Fruit fly (Drosophila melanogaster): Measurements from ENCODE around the gene CG9951.
A peak's percentile ranks its signal among the peaks of the same experiment; 100 is the strongest.

The CG9951 gene

DNA sequence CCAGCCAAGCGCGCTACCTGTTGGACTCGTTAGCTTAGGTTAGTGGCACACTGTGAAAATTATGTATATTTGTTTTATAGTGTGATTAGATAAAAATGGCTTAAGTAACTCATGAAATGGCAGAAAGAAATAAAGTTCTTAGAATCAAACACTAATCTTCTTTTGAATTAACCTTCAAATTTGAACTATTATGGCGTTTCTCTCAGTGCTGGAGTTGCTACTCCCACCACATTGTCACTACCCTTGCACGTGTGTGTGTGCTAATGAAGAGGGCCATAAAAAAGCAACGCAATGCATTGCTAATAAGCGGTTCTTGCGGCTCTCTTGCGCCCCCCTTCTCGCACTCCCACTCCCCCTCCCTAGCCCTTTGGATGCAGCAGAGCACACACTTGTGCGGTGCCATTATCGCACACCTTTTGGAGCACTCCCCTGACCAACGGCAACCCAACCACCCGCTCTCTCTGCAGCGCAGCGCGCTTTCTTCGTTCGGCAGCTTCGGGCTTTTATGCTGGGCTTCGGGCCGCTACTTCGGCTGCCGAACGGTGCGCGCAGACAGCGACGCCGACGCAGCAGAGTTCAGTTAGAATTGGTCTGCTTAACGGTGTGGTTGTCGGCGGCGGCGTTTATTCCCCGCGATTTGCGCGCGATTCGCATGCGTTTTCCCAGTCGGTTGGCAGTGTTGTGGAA is 27.8 kb downstream of the CG9951 start (continued):
- peak; percentile 87 for TF ChIP-seq CG10654 (GFP tag; optimal IDR thresholded peaks at IDR 0.05)
- TF ChIP-seq hkb (optimal IDR thresholded peaks at IDR 0.05) = no peak
- peak; percentile 95 for TF ChIP-seq hkb (GFP tag; IDR thresholded peaks at IDR 0.05)
- 0 out of 3 replicates have a peak, but pooled peaks have one; percentile 31 for TF ChIP-seq Opbp (GFP tag; IDR thresholded peaks at IDR 0.05; ENCODE audit: partially characterized antibody)
- TF ChIP-seq Ada2b (GFP tag; IDR thresholded peaks at IDR 0.05) = peak; percentile 88
- TF ChIP-seq trh (GFP tag; optimal IDR thresholded peaks at IDR 0.05) = peak; percentile 61
- TF ChIP-seq Spps (tag; optimal IDR thresholded peaks at IDR 0.05) = peak; percentile 88
- peak; percentile 42 for TF ChIP-seq D19B (GFP tag; optimal IDR thresholded peaks at IDR 0.05)
- TF ChIP-seq CG12391 (tag; optimal IDR thresholded peaks at IDR 0.05) = peak; percentile 93
- peak; percentile 88 for TF ChIP-seq Hr3 (GFP tag; optimal IDR thresholded peaks at IDR 0.05)
- no peak for TF ChIP-seq CG16813 (GFP tag; IDR thresholded peaks at IDR 0.05; ENCODE audit: partially characterized antibody)
- TF ChIP-seq CTCF (GFP tag; optimal IDR thresholded peaks at IDR 0.05) = peak; percentile 56
- TF ChIP-seq stc (GFP tag; IDR thresholded peaks at IDR 0.05) = peak; percentile 94
- peak; percentile 91 for TF ChIP-seq Jarid2 (GFP tag; optimal IDR thresholded peaks at IDR 0.05)
- peak; percentile 63; the same call in 2 of the 3 replicates for TF ChIP-seq CG6175 (GFP tag; IDR thresholded peaks at IDR 0.05)
- TF ChIP-seq CG2712 (tag; optimal IDR thresholded peaks at IDR 0.05) = peak; percentile 94
- TF ChIP-seq tup (GFP tag; optimal IDR thresholded peaks at IDR 0.05) = peak; percentile 77
- TF ChIP-seq Fer3 (tag; optimal IDR thresholded peaks at IDR 0.05) = peak; percentile 83
- peak; percentile 91 for TF ChIP-seq CG1602 (GFP tag; optimal IDR thresholded peaks at IDR 0.05)
- peak; percentile 1 for TF ChIP-seq HLHmδ (GFP tag; optimal IDR thresholded peaks at IDR 0.05)
- peak; percentile 81 for TF ChIP-seq tx (GFP tag; optimal IDR thresholded peaks at IDR 0.05)
- TF ChIP-seq pita (GFP tag; optimal IDR thresholded peaks at IDR 0.05) = no peak
- peak; percentile 59 for TF ChIP-seq CG3163 (GFP tag; optimal IDR thresholded peaks at IDR 0.05)
- peak; percentile 77 for TF ChIP-seq CG4360 (GFP tag; IDR thresholded peaks at IDR 0.05)
- peak; percentile 93 for TF ChIP-seq ken (GFP tag; IDR thresholded peaks at IDR 0.05)
- peak; percentile 90 for TF ChIP-seq E2f1 (GFP tag; IDR thresholded peaks at IDR 0.05)
- no peak for TF ChIP-seq Sin3A (optimal IDR thresholded peaks at IDR 0.05)
- peak; percentile 78 for TF ChIP-seq Atf3 (GFP tag; optimal IDR thresholded peaks at IDR 0.05)
- peak; percentile 82 for TF ChIP-seq CG18619 (GFP tag; optimal IDR thresholded peaks at IDR 0.05)
- TF ChIP-seq Taf1 (GFP tag; IDR thresholded peaks at IDR 0.05) = peak; percentile 47; the same call in 1 of the 2 replicates
- peak; percentile 66 for TF ChIP-seq CG10147 (GFP tag; optimal IDR thresholded peaks at IDR 0.05)
- TF ChIP-seq fd102C (GFP tag; optimal IDR thresholded peaks at IDR 0.05) = no peak
- TF ChIP-seq CG8290 (GFP tag; optimal IDR thresholded peaks at IDR 0.05) = peak; percentile 67
- peak in 1 of 2 experiments; percentile 68 for TF ChIP-seq CG8290 (tag; optimal IDR thresholded peaks at IDR 0.05)
- TF ChIP-seq Deaf1 (tag; optimal IDR thresholded peaks at IDR 0.05) = peak; percentile 100
- peak; percentile 92 for TF ChIP-seq CG7839 (tag; optimal IDR thresholded peaks at IDR 0.05)
- TF ChIP-seq zen (tag; optimal IDR thresholded peaks at IDR 0.05) = peak; percentile 82
- TF ChIP-seq CG11456 (GFP tag; IDR thresholded peaks at IDR 0.05) = peak; percentile 82
- peak; percentile 58 for TF ChIP-seq CG11085 (GFP tag; IDR thresholded peaks at IDR 0.05)
- no peak; the same call in 3 of the 4 replicates for TF ChIP-seq Dll (GFP tag; IDR thresholded peaks at IDR 0.05; ENCODE audit: partially characterized antibody)
- peak; percentile 81 for TF ChIP-seq CG5180 (GFP tag; optimal IDR thresholded peaks at IDR 0.05)
- no peak for TF ChIP-seq CG3995 (GFP tag; optimal IDR thresholded peaks at IDR 0.05)
- peak; percentile 76 for TF ChIP-seq CG12155 (GFP tag; optimal IDR thresholded peaks at IDR 0.05)
- TF ChIP-seq Gsc (GFP tag; IDR thresholded peaks at IDR 0.05) = peak; percentile 84
- peak; percentile 67 for TF ChIP-seq NK7.1 (GFP tag; optimal IDR thresholded peaks at IDR 0.05)
- peak; percentile 95 for TF ChIP-seq CG1603 (tag; optimal IDR thresholded peaks at IDR 0.05)
- TF ChIP-seq ERR (GFP tag; optimal IDR thresholded peaks at IDR 0.05) = peak; percentile 77
- peak; percentile 74 for TF ChIP-seq CG13624 (GFP tag; optimal IDR thresholded peaks at IDR 0.05)
- TF ChIP-seq aop (GFP tag; IDR thresholded peaks at IDR 0.05) = no peak
- TF ChIP-seq CG10209 (GFP tag; optimal IDR thresholded peaks at IDR 0.05) = peak; percentile 86
- TF ChIP-seq B-H2 (GFP tag; optimal IDR thresholded peaks at IDR 0.05) = no peak

Data from whole organism, embryonic.